Fruit fly (Drosophila melanogaster) Kc167 (cell line): ENCODE measurements around the gene CG16736.

Experiments used
- Myc ChIP-seq: fragments of >200 bp; optimal IDR thresholded peaks from 2 replicates; lab custom pipeline; 2017; ENCODE audit warnings: missing external identifiers
- Sin3A ChIP-seq: fragments of >200 bp; optimal IDR thresholded peaks from 2 replicates; lab custom pipeline; 2018; ENCODE audit warnings: missing external identifiers
- psq ChIP-seq: fragments of >200 bp; optimal IDR thresholded peaks from 2 replicates; lab custom pipeline; 2017; ENCODE audit warnings: missing external identifiers
- ttk ChIP-seq: sonication (Bioruptor generic); optimal IDR thresholded peaks from 2 replicates; lab custom pipeline; 2017; ENCODE audit warnings: missing external identifiers

DNA sequence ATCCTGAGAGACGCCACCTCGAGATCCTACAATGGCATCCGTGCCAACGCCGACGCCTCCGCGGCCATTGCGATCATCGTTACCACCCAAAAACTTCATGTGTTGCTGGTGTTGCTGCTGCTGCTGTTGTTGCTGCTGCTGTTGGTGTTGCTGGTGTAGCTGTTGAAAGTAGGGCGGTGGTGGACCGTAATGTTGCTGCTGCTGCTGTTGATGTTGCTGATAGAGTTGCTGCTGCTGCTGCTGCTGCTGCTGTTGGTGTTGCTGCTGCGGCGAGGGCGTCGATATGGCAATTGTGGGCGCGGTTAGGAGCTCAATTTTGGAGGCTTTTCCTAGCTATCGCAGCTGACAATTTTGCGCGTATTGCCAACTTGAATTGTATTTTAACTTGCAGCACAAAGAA is 23.8 kb downstream of the CG16736 start:
- TF ChIP-seq ttk, result no peak
- no peak for TF ChIP-seq psq (lab: Kevin White, UChicago)
- TF ChIP-seq Sin3A, result no peak
- no peak for TF ChIP-seq Myc
